Fruit fly (Drosophila melanogaster) S2 (cell line): Measurements from ENCODE around the gene CG7695.

Source experiments
- CG8478 ChIP-seq: fragments of >200 bp; optimal IDR thresholded peaks from 2 replicates; lab custom pipeline; 2018
- CTCF ChIP-seq, 2 experiments: fragments of >200 bp; optimal IDR thresholded peaks; 2 replicates each; lab custom pipeline; 2018

DNA sequence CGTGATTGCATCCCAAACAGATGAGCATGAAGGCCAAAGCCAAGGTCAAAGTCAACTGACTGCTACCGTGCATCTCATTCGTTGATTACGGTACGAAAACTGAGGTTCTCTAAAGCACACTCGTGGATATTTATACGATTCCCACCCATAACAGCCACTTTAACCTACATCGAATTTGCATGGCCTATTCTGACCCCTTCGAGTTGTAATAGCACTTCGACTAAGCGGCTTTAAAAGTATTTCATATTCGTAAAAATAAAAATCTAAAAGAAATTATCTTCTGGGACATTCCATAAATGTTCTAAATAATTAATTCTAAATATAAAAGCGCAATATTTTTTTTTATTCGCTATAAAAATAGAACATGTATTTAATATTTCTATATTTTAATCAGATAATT, at the start of gene CG7695:
- TF ChIP-seq CG8478 (lab: Kevin White, UChicago) (no peak), CTCF (optimal IDR thresholded peaks at IDR 0.05; lab: Kevin White, UChicago) (no peak)
